Worm (Caenorhabditis elegans) whole organism, L4 larva: ENCODE results near the gene F09E5.16.

Experiments used
- F10B5.3 ChIP-seq: sonication (generic microtip); optimal IDR thresholded peaks from 2 replicates; lab custom pipeline; 2016; ENCODE audit warnings: mild to moderate bottlenecking, missing genetic modification characterization, missing compliant biosample characterization
- F26F4.8 ChIP-seq: fragments of 200-800 bp; sonication (Bioruptor generic); conservative IDR thresholded peaks from 2 replicates; pipeline ENCODE4 v1.3.6; 2022; ENCODE audit warnings: missing genetic modification characterization, missing compliant biosample characterization
- F37D6.2 ChIP-seq: sonication (generic microtip); optimal IDR thresholded peaks from 2 replicates; lab custom pipeline; 2016; ENCODE audit warnings: mild to moderate bottlenecking, missing genetic modification characterization, missing compliant biosample characterization
- F44E2.7 ChIP-seq: fragments of 200-800 bp; sonication (Bioruptor generic); IDR thresholded peaks from 2 replicates; pipeline ENCODE4 v2.1.2; 2022; ENCODE audit warnings: missing genetic modification characterization, missing compliant biosample characterization
- R02D3.7 ChIP-seq: fragments of 150-350 bp; sonication (generic microtip); optimal IDR thresholded peaks from 3 replicates; lab custom pipeline; 2014; ENCODE audit warnings: missing biosample characterization, missing genetic modification characterization
- T20F7.1 ChIP-seq: fragments of 200-800 bp; sonication (Bioruptor generic); optimal IDR thresholded peaks from 2 replicates; lab custom pipeline; 2018; ENCODE audit warnings: mild to moderate bottlenecking, missing genetic modification characterization, missing compliant biosample characterization
- Y75B8A.6 ChIP-seq: fragments of 200-800 bp; sonication (Bioruptor generic); IDR thresholded peaks from 2 replicates; pipeline ENCODE4 v1.3.6; 2022; ENCODE audit warnings: missing genetic modification reagents, missing genetic modification characterization, missing compliant biosample characterization
- ZK337.2 ChIP-seq: fragments of 200-800 bp; sonication (Bioruptor generic); IDR thresholded peaks from 2 replicates; pipeline ENCODE4 v1.3.6; 2022; ENCODE audit warnings: missing genetic modification reagents, missing genetic modification characterization, missing compliant biosample characterization
- ama-1 ChIP-seq: fragments of 150-350 bp; optimal IDR thresholded peaks from 2 replicates; lab custom pipeline; 2014; ENCODE audit warnings: inconsistent platforms, mixed read lengths
- arid-1 ChIP-seq: fragments of 200-800 bp; sonication (Bioruptor generic); conservative IDR thresholded peaks from 2 replicates; pipeline ENCODE4 v1.3.6; 2022; ENCODE audit warnings: missing genetic modification reagents, missing genetic modification characterization, missing compliant biosample characterization
- attf-4 ChIP-seq: sonication (generic microtip); optimal IDR thresholded peaks from 3 replicates; lab custom pipeline; 2017; ENCODE audit warnings: missing biosample characterization, missing genetic modification characterization
- ceh-20 ChIP-seq: fragments of 200-800 bp; sonication (Bioruptor generic); IDR thresholded peaks from 2 replicates; pipeline ENCODE4 v1.3.6; 2022; ENCODE audit warnings: missing genetic modification reagents, missing genetic modification characterization, missing compliant biosample characterization
- ceh-62 ChIP-seq: sonication (generic microtip); optimal IDR thresholded peaks from 2 replicates; lab custom pipeline; 2017; ENCODE audit warnings: missing biosample characterization, missing genetic modification characterization
- cey-2 ChIP-seq: sonication (generic microtip); optimal IDR thresholded peaks from 3 replicates; lab custom pipeline; 2017; ENCODE audit warnings: missing genetic modification characterization, mild to moderate bottlenecking, missing compliant biosample characterization, antibody characterized with exemption, borderline replicate concordance; ENCODE audit not compliant: insufficient read depth
- daf-16 ChIP-seq, 3 experiments: sonication (generic microtip); optimal IDR thresholded peaks; 2 replicates each; lab custom pipeline; 2016 to 2017; ENCODE audit warnings: missing genetic modification characterization in 3 of 3, missing genetic modification reagents in 3 of 3, mild to moderate bottlenecking in 2 of 3, missing compliant biosample characterization in 2 of 3, missing biosample characterization in 1 of 3, moderate library complexity in 1 of 3
- dmd-6 ChIP-seq: fragments of 200-800 bp; sonication (Bioruptor generic); IDR thresholded peaks from 2 replicates; pipeline ENCODE4 v1.3.6; 2022; ENCODE audit warnings: missing genetic modification reagents, missing genetic modification characterization, missing compliant biosample characterization
- duxl-1 ChIP-seq: sonication (generic microtip); optimal IDR thresholded peaks from 2 replicates; lab custom pipeline; 2016; ENCODE audit warnings: mild to moderate bottlenecking, missing genetic modification characterization, moderate library complexity, missing compliant biosample characterization; ENCODE audit not compliant: poor library complexity
- dve-1 ChIP-seq: sonication (generic microtip); optimal IDR thresholded peaks from 2 replicates; lab custom pipeline; 2017; ENCODE audit warnings: antibody characterized with exemption, mild to moderate bottlenecking, missing genetic modification characterization, missing compliant biosample characterization; ENCODE audit not compliant: insufficient read depth
- fos-1 ChIP-seq: fragments of 150-350 bp; optimal IDR thresholded peaks from 2 replicates; lab custom pipeline; 2014; ENCODE audit warnings: missing biosample characterization, missing genetic modification characterization
- gei-8 ChIP-seq: fragments of 200-800 bp; sonication (Bioruptor generic); optimal IDR thresholded peaks from 2 replicates; lab custom pipeline; 2018; ENCODE audit warnings: mild to moderate bottlenecking, missing genetic modification characterization, missing compliant biosample characterization
- hlh-11 ChIP-seq: fragments of 200-800 bp; sonication (Bioruptor generic); optimal IDR thresholded peaks from 2 replicates; lab custom pipeline; 2018; ENCODE audit warnings: mild to moderate bottlenecking, missing genetic modification characterization, missing compliant biosample characterization
- hlh-30 ChIP-seq: sonication (generic microtip); optimal IDR thresholded peaks from 2 replicates; lab custom pipeline; 2017; ENCODE audit warnings: antibody characterized with exemption, mild to moderate bottlenecking, missing genetic modification characterization, missing compliant biosample characterization; ENCODE audit not compliant: insufficient read depth
- hmg-1.1 ChIP-seq: fragments of 200-800 bp; sonication (Bioruptor generic); IDR thresholded peaks from 2 replicates; pipeline ENCODE4 v1.3.6; 2022; ENCODE audit warnings: missing genetic modification reagents, missing genetic modification characterization, missing compliant biosample characterization
- lin-13 ChIP-seq: fragments of 150-350 bp; optimal IDR thresholded peaks from 2 replicates; lab custom pipeline; 2014; ENCODE audit warnings: missing biosample characterization, missing genetic modification reagents, missing genetic modification characterization
- lin-29 ChIP-seq: fragments of 200-800 bp; sonication (Bioruptor generic); IDR thresholded peaks from 2 replicates; pipeline ENCODE4 v1.3.6; 2022; ENCODE audit warnings: missing genetic modification reagents, missing genetic modification characterization, missing compliant biosample characterization
- lin-39 ChIP-seq: fragments of 150-350 bp; optimal IDR thresholded peaks from 2 replicates; lab custom pipeline; 2014; ENCODE audit warnings: missing biosample characterization, missing genetic modification reagents, missing genetic modification characterization
- madf-9 ChIP-seq: fragments of 200-800 bp; sonication (Bioruptor generic); conservative IDR thresholded peaks from 2 replicates; pipeline ENCODE4 v1.3.6; 2022; ENCODE audit warnings: missing genetic modification reagents, missing genetic modification characterization, missing compliant biosample characterization
- mdl-1 ChIP-seq, 2 experiments: fragments of 150-350 bp in 1 of 2; sonication (generic microtip) in 1 of 2; optimal IDR thresholded peaks; 2 replicates each; lab custom pipeline; 2014 to 2017; ENCODE audit warnings: missing biosample characterization in 2 of 2, missing genetic modification characterization in 2 of 2
- mep-1 ChIP-seq: fragments of 150-350 bp; sonication (generic microtip); optimal IDR thresholded peaks from 3 replicates; lab custom pipeline; 2014; ENCODE audit warnings: missing biosample characterization, missing genetic modification characterization
- mes-2 ChIP-seq: sonication (generic microtip); optimal IDR thresholded peaks from 2 replicates; lab custom pipeline; 2016; ENCODE audit warnings: missing genotype, mild to moderate bottlenecking, missing genetic modification characterization, missing compliant biosample characterization; ENCODE audit not compliant: poor library complexity, severe bottlenecking
- nhr-111 ChIP-seq: fragments of 200-800 bp; sonication (Bioruptor generic); optimal IDR thresholded peaks from 2 replicates; lab custom pipeline; 2018; ENCODE audit warnings: mild to moderate bottlenecking, missing genetic modification characterization, missing compliant biosample characterization
- nhr-237 ChIP-seq: sonication (generic microtip); optimal IDR thresholded peaks from 2 replicates; lab custom pipeline; 2017; ENCODE audit warnings: missing biosample characterization, missing genetic modification characterization
- nhr-28 ChIP-seq: fragments of 150-350 bp; optimal IDR thresholded peaks from 2 replicates; lab custom pipeline; 2014; ENCODE audit warnings: missing biosample characterization, missing genetic modification characterization
- nhr-48 ChIP-seq: sonication (generic microtip); optimal IDR thresholded peaks from 2 replicates; lab custom pipeline; 2016; ENCODE audit warnings: mild to moderate bottlenecking, missing genetic modification characterization, missing compliant biosample characterization
- nhr-6 ChIP-seq: fragments of 150-350 bp; optimal IDR thresholded peaks from 2 replicates; lab custom pipeline; 2014; ENCODE audit warnings: missing biosample characterization, missing genetic modification characterization
- nhr-76 ChIP-seq: fragments of 150-350 bp; optimal IDR thresholded peaks from 2 replicates; lab custom pipeline; 2014; ENCODE audit warnings: missing biosample characterization, missing genetic modification characterization
- nhr-77 ChIP-seq: fragments of 150-350 bp; optimal IDR thresholded peaks from 2 replicates; lab custom pipeline; 2014; ENCODE audit warnings: missing biosample characterization, missing genetic modification characterization
- php-3 ChIP-seq: fragments of 200-800 bp; sonication (Bioruptor generic); IDR thresholded peaks from 2 replicates; pipeline ENCODE4 v1.3.6; 2022; ENCODE audit warnings: missing genetic modification reagents, missing genetic modification characterization, missing compliant biosample characterization
- rbr-2 ChIP-seq: sonication (generic microtip); optimal IDR thresholded peaks from 2 replicates; lab custom pipeline; 2016; ENCODE audit warnings: missing genotype, missing genetic modification characterization, missing compliant biosample characterization
- set-16 ChIP-seq: fragments of 200-800 bp; sonication (Bioruptor generic); IDR thresholded peaks from 2 replicates; pipeline ENCODE4 v1.3.6; 2022; ENCODE audit warnings: missing genetic modification reagents, missing genetic modification characterization, missing compliant biosample characterization
- snpc-1.2 ChIP-seq: fragments of 200-800 bp; sonication (Bioruptor generic); IDR thresholded peaks from 2 replicates; pipeline ENCODE4 v1.3.6; 2022; ENCODE audit warnings: missing genetic modification reagents, missing genetic modification characterization, missing compliant biosample characterization
- snpc-4 ChIP-seq: fragments of 150-350 bp; optimal IDR thresholded peaks from 2 replicates; lab custom pipeline; 2014; ENCODE audit warnings: missing biosample characterization, missing genetic modification characterization
- spr-1 ChIP-seq: sonication (generic microtip); optimal IDR thresholded peaks from 2 replicates; lab custom pipeline; 2016; ENCODE audit warnings: mild to moderate bottlenecking, missing genetic modification characterization, missing compliant biosample characterization
- tag-97 ChIP-seq: fragments of 200-800 bp; sonication (Bioruptor generic); IDR thresholded peaks from 2 replicates; pipeline ENCODE4 v1.3.6; 2022; ENCODE audit warnings: missing genetic modification characterization, missing compliant biosample characterization
- tra-1 ChIP-seq: fragments of 200-800 bp; sonication (Bioruptor generic); IDR thresholded peaks from 2 replicates; pipeline ENCODE4 v1.3.6; 2022; ENCODE audit warnings: missing genetic modification reagents, missing genetic modification characterization, missing compliant biosample characterization
- unc-130 ChIP-seq: sonication (generic microtip); optimal IDR thresholded peaks from 2 replicates; lab custom pipeline; 2016; ENCODE audit warnings: missing genetic modification reagents, missing genetic modification characterization, missing compliant biosample characterization
- zag-1 ChIP-seq: fragments of 150-350 bp; optimal IDR thresholded peaks from 2 replicates; lab custom pipeline; 2014; ENCODE audit warnings: missing biosample characterization, missing genetic modification characterization
- zfp-2 ChIP-seq: sonication (generic microtip); optimal IDR thresholded peaks from 2 replicates; lab custom pipeline; 2016; ENCODE audit warnings: mild to moderate bottlenecking, missing genetic modification characterization, missing compliant biosample characterization
- zip-2 ChIP-seq: fragments of 150-350 bp; optimal IDR thresholded peaks from 2 replicates; lab custom pipeline; 2014; ENCODE audit warnings: missing biosample characterization, missing genetic modification characterization
- ztf-11 ChIP-seq: fragments of 150-350 bp; optimal IDR thresholded peaks from 2 replicates; lab custom pipeline; 2014; ENCODE audit warnings: missing biosample characterization, missing genetic modification characterization

The F09E5.16 gene

DNA sequence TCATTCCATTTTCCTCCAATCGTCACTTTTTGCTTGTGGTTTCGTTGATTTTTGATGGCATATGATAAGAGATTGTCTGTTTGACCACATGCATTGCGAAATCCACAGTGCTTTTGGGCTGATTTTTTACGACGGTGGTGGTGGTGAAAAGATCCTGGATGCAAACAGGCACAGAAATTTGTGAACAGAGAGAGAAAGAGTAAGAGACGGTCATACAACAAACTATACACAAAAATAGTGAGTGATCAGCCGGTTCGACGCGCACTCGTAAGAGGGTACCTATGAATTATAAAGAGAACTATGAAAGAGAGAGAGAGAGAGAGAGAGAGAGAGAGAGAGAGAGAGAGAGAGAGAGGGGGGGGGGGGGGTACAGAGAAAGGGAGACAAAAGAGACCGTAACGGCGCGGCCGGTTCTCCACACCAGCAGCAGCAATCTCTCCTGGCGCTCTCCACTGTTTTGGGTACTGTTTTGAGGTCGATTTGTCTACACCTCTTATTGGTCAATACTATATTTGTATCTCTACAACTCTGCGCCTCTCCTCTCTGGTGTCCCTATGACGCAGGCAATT, 43.7 kb downstream of the F09E5.16 start:
- TF ChIP-seq T20F7.1 (GFP tag; lab: Kevin White, UChicago) (no peak), dve-1 (peak; percentile 66), duxl-1 (tag; lab: Kevin White, UChicago) (peak; percentile 42), ceh-62 (no peak), mdl-1 (tag; optimal IDR thresholded peaks at IDR 0.05; lab: Kevin White, UChicago) (peak in 1 of 2 experiments; percentile 41), nhr-237 (tag; lab: Kevin White, UChicago) (no peak), fos-1 (tag; lab: Kevin White, UChicago) (no peak), lin-13 (peak; percentile 11), F10B5.3 (peak; percentile 55), Y75B8A.6 (GFP tag; lab: Robert Waterston, UW) (no peak), hlh-11 (tag; lab: Kevin White, UChicago) (peak; percentile 94), rbr-2 (tag; lab: Kevin White, UChicago) (peak; percentile 42), dmd-6 (GFP tag; lab: Robert Waterston, UW) (peak; percentile 52), mes-2 (peak; percentile 41), nhr-111 (GFP tag; lab: Kevin White, UChicago) (no peak), nhr-6 (tag; lab: Kevin White, UChicago) (peak; percentile 63), hlh-30 (tag; lab: Kevin White, UChicago) (peak; percentile 65), ama-1 (lab: Kevin White, UChicago) (no peak), unc-130 (GFP tag; lab: Kevin White, UChicago) (no peak), lin-29 (GFP tag; lab: Robert Waterston, UW) (no peak), F37D6.2 (tag; lab: Kevin White, UChicago) (no peak), nhr-76 (tag; lab: Kevin White, UChicago) (no peak), snpc-1.2 (GFP tag; lab: Robert Waterston, UW) (no peak), nhr-48 (tag; lab: Kevin White, UChicago) (peak; percentile 96), zag-1 (tag; lab: Kevin White, UChicago) (no peak), snpc-4 (tag; lab: Kevin White, UChicago) (no peak), php-3 (GFP tag; lab: Robert Waterston, UW) (peak; percentile 63; the same call in 1 of the 2 replicates), R02D3.7 (no peak), lin-39 (tag; lab: Kevin White, UChicago) (no peak), spr-1 (peak; percentile 52), madf-9 (no peak), ZK337.2 (GFP tag; lab: Robert Waterston, UW) (no peak), nhr-28 (peak; percentile 66), gei-8 (GFP tag; lab: Kevin White, UChicago) (peak; percentile 64), ztf-11 (tag; lab: Kevin White, UChicago) (no peak), nhr-77 (tag; lab: Kevin White, UChicago) (peak; percentile 39), F44E2.7 (no peak), hmg-1.1 (GFP tag; lab: Robert Waterston, UW) (peak; percentile 50; the same call in 1 of the 2 replicates), zfp-2 (tag; lab: Kevin White, UChicago) (no peak), zip-2 (tag; lab: Kevin White, UChicago) (peak; percentile 12), daf-16 (GFP tag; optimal IDR thresholded peaks at IDR 0.05; lab: Kevin White, UChicago) (no peak), daf-16 (tag; optimal IDR thresholded peaks at IDR 0.05; lab: Kevin White, UChicago) (peak; percentile 54), F26F4.8 (no peak), ceh-20 (GFP tag; lab: Robert Waterston, UW) (0 out of 2 replicates have a peak, but pooled peaks have one; percentile 33), set-16 (peak; percentile 98), attf-4 (tag; lab: Kevin White, UChicago) (no peak), tra-1 (GFP tag; lab: Robert Waterston, UW) (no peak), cey-2 (no peak), tag-97 (GFP tag; lab: Robert Waterston, UW) (no peak), mep-1 (tag; lab: Kevin White, UChicago) (peak; percentile 69), arid-1 (GFP tag; lab: Robert Waterston, UW) (no peak)
